Fruit fly (Drosophila melanogaster): Measurements from ENCODE around the gene CG31624.

DNA sequence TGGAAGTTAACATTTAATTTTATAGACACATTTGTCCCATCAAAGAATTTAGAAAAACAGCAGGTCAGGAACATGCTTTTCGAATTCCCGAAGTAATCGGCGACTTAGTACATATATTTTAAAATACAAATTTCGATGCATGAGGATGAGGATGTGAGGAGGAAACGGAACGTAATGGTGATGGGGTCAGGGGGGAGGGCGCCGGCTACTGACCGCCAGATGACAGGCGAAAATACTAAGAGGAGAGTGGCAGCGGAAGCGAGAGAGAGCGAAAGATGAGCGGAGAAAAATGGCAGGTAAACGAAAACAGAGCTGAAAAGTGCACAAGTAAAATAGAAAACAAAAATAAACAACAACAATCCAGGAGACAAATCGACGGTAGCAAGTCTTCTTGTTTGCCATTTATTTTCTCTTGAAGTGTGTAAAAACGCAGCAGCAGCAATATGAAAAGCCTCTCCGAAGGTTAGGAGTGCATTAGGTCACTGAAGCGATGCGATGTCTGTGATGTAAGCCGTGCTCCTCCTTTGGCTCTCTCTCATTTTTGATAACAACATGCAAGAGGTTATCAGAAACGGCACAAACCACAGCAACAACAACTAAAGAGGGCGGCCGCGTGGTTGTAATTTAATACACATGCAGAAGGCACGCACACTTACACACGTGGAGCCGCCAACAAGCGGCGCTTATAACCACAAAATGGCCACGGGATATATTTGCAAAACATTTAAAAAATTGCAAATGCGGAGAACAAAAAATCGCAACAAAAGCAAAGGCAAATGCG is 21.5 kb downstream of the CG31624 start:
- TF ChIP-seq CG33017 (tag; optimal IDR thresholded peaks at IDR 0.05) (no peak), pad (GFP tag; optimal IDR thresholded peaks at IDR 0.05) (no peak)
